Fruit fly (Drosophila melanogaster) whole organism, embryonic: ENCODE measurements around the gene Grasp65.
A peak's percentile ranks its signal among the peaks of the same experiment; 100 is the strongest.

Experiments used
- Abd-B ChIP-seq: fragments of 200-800 bp; sonication (Bioruptor generic); optimal IDR thresholded peaks from 2 replicates; lab custom pipeline; 2018; ENCODE audit warnings: missing biosample characterization, mild to moderate bottlenecking, missing genetic modification characterization, moderate library complexity
- BEAF-32 ChIP-seq: fragments of 200-800 bp; sonication (Bioruptor generic); optimal IDR thresholded peaks from 3 replicates; lab custom pipeline; 2017; ENCODE audit warnings: missing biosample characterization, missing genetic modification characterization, mild to moderate bottlenecking, moderate library complexity, missing genetic modification reagents
- CG12299 ChIP-seq: fragments of 200-800 bp; sonication (Bioruptor generic); optimal IDR thresholded peaks from 2 replicates; lab custom pipeline; 2018; ENCODE audit warnings: missing biosample characterization, mild to moderate bottlenecking, missing genetic modification characterization
- CG12391 ChIP-seq: fragments of 200-800 bp; sonication (Bioruptor generic); optimal IDR thresholded peaks from 3 replicates; lab custom pipeline; 2018; ENCODE audit warnings: missing biosample characterization, mild to moderate bottlenecking, missing genetic modification characterization, moderate library complexity
- CG12659 ChIP-seq: fragments of 200-800 bp; sonication (Bioruptor generic); optimal IDR thresholded peaks from 3 replicates; lab custom pipeline; 2017; ENCODE audit warnings: mild to moderate bottlenecking, missing biosample characterization, missing genetic modification reagents, missing genetic modification characterization
- CG13624 ChIP-seq: fragments of 200-800 bp; sonication (Bioruptor generic); optimal IDR thresholded peaks from 2 replicates; lab custom pipeline; 2016; ENCODE audit warnings: missing biosample characterization, missing genetic modification characterization
- CG14014 ChIP-seq: fragments of 200-800 bp; sonication (Bioruptor generic); IDR thresholded peaks from 2 replicates; pipeline ENCODE4 v1.3.6; 2022; ENCODE audit warnings: missing biosample characterization, missing genetic modification characterization
- CG14050 ChIP-seq: fragments of 200-800 bp; sonication (Bioruptor generic); IDR thresholded peaks from 3 replicates; pipeline ENCODE4 v1.3.6; 2022; ENCODE audit warnings: missing biosample characterization, missing genetic modification characterization
- CG1603 ChIP-seq: fragments of 200-800 bp; sonication (Bioruptor generic); optimal IDR thresholded peaks from 2 replicates; lab custom pipeline; 2019; ENCODE audit warnings: missing biosample characterization, mild to moderate bottlenecking, missing genetic modification characterization, moderate library complexity
- CG16779 ChIP-seq: fragments of 200-800 bp; sonication (Bioruptor generic); IDR thresholded peaks from 2 replicates; pipeline ENCODE4 v1.3.6; 2022; ENCODE audit warnings: missing biosample characterization, missing genetic modification characterization
- CG17186 ChIP-seq: fragments of 200-800 bp; sonication (Bioruptor generic); optimal IDR thresholded peaks from 3 replicates; lab custom pipeline; 2017; ENCODE audit warnings: missing biosample characterization, missing genetic modification reagents, missing genetic modification characterization
- CG2712 ChIP-seq: fragments of 200-800 bp; optimal IDR thresholded peaks from 3 replicates; lab custom pipeline; 2019; ENCODE audit warnings: missing biosample characterization, mild to moderate bottlenecking, missing genetic modification characterization, moderate library complexity
- CG30431 ChIP-seq: fragments of 200-800 bp; sonication (Bioruptor generic); optimal IDR thresholded peaks from 2 replicates; lab custom pipeline; 2017; ENCODE audit warnings: missing biosample characterization, missing genetic modification characterization
- CG32772 ChIP-seq: fragments of 200-800 bp; sonication (Bioruptor generic); IDR thresholded peaks from 2 replicates; pipeline ENCODE4 v1.3.6; 2022; ENCODE audit warnings: missing biosample characterization, missing genetic modification characterization
- CG33213 ChIP-seq: fragments of 200-800 bp; sonication (Bioruptor generic); optimal IDR thresholded peaks from 3 replicates; lab custom pipeline; 2016; ENCODE audit warnings: missing biosample characterization, missing genetic modification characterization
- Doc3 ChIP-seq: fragments of 200-800 bp; sonication (Bioruptor generic); IDR thresholded peaks from 3 replicates; pipeline ENCODE4 v1.3.6; 2022; ENCODE audit warnings: missing biosample characterization, missing genetic modification characterization; ENCODE audit not compliant: partially characterized antibody
- Dp ChIP-seq: fragments of 200-800 bp; sonication (Bioruptor generic); optimal IDR thresholded peaks from 2 replicates; lab custom pipeline; 2018; ENCODE audit warnings: missing biosample characterization, mild to moderate bottlenecking, missing genetic modification characterization, moderate library complexity
- Dref ChIP-seq: fragments of 200-800 bp; sonication (Bioruptor generic); IDR thresholded peaks from 2 replicates; pipeline ENCODE4 v1.3.6; 2022; ENCODE audit warnings: missing biosample characterization, missing genetic modification characterization
- Fer3 ChIP-seq: fragments of 200-800 bp; sonication (Bioruptor generic); optimal IDR thresholded peaks from 2 replicates; lab custom pipeline; 2018; ENCODE audit warnings: missing biosample characterization, mild to moderate bottlenecking, missing genetic modification characterization, moderate library complexity
- GATAe ChIP-seq: fragments of 200-800 bp; sonication (Bioruptor generic); conservative IDR thresholded peaks from 2 replicates; pipeline ENCODE4 v1.3.6; 2022; ENCODE audit warnings: missing biosample characterization, missing genetic modification characterization
- Mes4 ChIP-seq: fragments of 200-800 bp; sonication (Bioruptor generic); optimal IDR thresholded peaks from 2 replicates; lab custom pipeline; 2016; ENCODE audit warnings: missing biosample characterization, missing genetic modification characterization
- NC2β ChIP-seq: fragments of 200-800 bp; sonication (Bioruptor generic); optimal IDR thresholded peaks from 2 replicates; lab custom pipeline; 2016; ENCODE audit warnings: missing biosample characterization, missing genetic modification characterization
- Oaz ChIP-seq: fragments of 200-800 bp; sonication (Bioruptor generic); IDR thresholded peaks from 2 replicates; pipeline ENCODE4 v1.3.6; 2022; ENCODE audit warnings: missing biosample characterization, missing genetic modification characterization
- PHDP ChIP-seq: fragments of 200-800 bp; sonication (Bioruptor generic); optimal IDR thresholded peaks from 3 replicates; lab custom pipeline; 2018; ENCODE audit warnings: missing biosample characterization, mild to moderate bottlenecking, missing genetic modification characterization, moderate library complexity
- Pdp1 ChIP-seq, 2 experiments: fragments of 200-800 bp; sonication (Bioruptor generic); optimal IDR thresholded peaks; 3 replicates each; lab custom pipeline; 2016; ENCODE audit warnings: missing biosample characterization in 2 of 2, missing genetic modification characterization in 2 of 2, mild to moderate bottlenecking in 1 of 2, moderate library complexity in 1 of 2
- Ptx1 ChIP-seq: fragments of 200-800 bp; sonication (Bioruptor generic); IDR thresholded peaks from 2 replicates; pipeline ENCODE4 v1.3.6; 2022; ENCODE audit warnings: missing biosample characterization, missing genetic modification characterization
- Stat92E ChIP-seq, 3 experiments: fragments of >200 bp in 2 of 3; fragments of 200-800 bp in 1 of 3; sonication (Bioruptor generic) in 1 of 3; optimal IDR thresholded peaks; 2 replicates each; lab custom pipeline; 2017 to 2019; ENCODE audit warnings: missing biosample characterization in 3 of 3, missing genetic modification characterization in 3 of 3, mild to moderate bottlenecking in 1 of 3, moderate library complexity in 1 of 3
- Usf ChIP-seq: fragments of 200-800 bp; sonication (Bioruptor generic); optimal IDR thresholded peaks from 2 replicates; lab custom pipeline; 2017; ENCODE audit warnings: missing genotype, missing biosample characterization, missing genetic modification characterization
- ab ChIP-seq: fragments of 200-800 bp; sonication (Bioruptor generic); optimal IDR thresholded peaks from 2 replicates; lab custom pipeline; 2016; ENCODE audit warnings: missing biosample characterization, missing genetic modification characterization
- amos ChIP-seq: fragments of 200-800 bp; sonication (Bioruptor generic); IDR thresholded peaks from 2 replicates; pipeline ENCODE4 v1.3.6; 2022; ENCODE audit warnings: missing biosample characterization, missing genetic modification characterization; ENCODE audit not compliant: partially characterized antibody
- aop ChIP-seq: fragments of 200-800 bp; sonication (Bioruptor generic); IDR thresholded peaks from 2 replicates; pipeline ENCODE4 v1.3.6; 2022; ENCODE audit warnings: missing biosample characterization, missing genetic modification characterization
- chm ChIP-seq: fragments of 200-800 bp; sonication (Bioruptor generic); IDR thresholded peaks from 2 replicates; pipeline ENCODE4 v1.3.6; 2022; ENCODE audit warnings: missing biosample characterization, missing genetic modification characterization
- ci ChIP-seq: fragments of 200-800 bp; sonication (Bioruptor generic); IDR thresholded peaks from 3 replicates; pipeline ENCODE4 v1.3.6; 2022; ENCODE audit warnings: missing biosample characterization, missing genetic modification characterization
- crp ChIP-seq, 2 experiments: fragments of 200-800 bp; sonication (Bioruptor generic); optimal IDR thresholded peaks; 2 replicates in 1 of 2; 3 replicates in 1 of 2; lab custom pipeline; 2017; ENCODE audit warnings: missing biosample characterization in 2 of 2, missing genetic modification characterization in 2 of 2, mild to moderate bottlenecking in 1 of 2, moderate library complexity in 1 of 2
- dysf ChIP-seq: fragments of 200-800 bp; sonication (Bioruptor generic); IDR thresholded peaks from 3 replicates; pipeline ENCODE4 v1.3.6; 2022; ENCODE audit warnings: missing biosample characterization, missing genetic modification characterization
- en ChIP-seq: fragments of 200-800 bp; sonication (Bioruptor generic); optimal IDR thresholded peaks from 2 replicates; lab custom pipeline; 2016; ENCODE audit warnings: missing biosample characterization, missing genetic modification characterization
- gcm ChIP-seq: fragments of 200-800 bp; sonication (Bioruptor generic); optimal IDR thresholded peaks from 2 replicates; lab custom pipeline; 2019; ENCODE audit warnings: missing biosample characterization, mild to moderate bottlenecking, missing genetic modification characterization, moderate library complexity
- gro ChIP-seq: fragments of 200-800 bp; sonication (Bioruptor generic); optimal IDR thresholded peaks from 2 replicates; lab custom pipeline; 2016; ENCODE audit warnings: missing biosample characterization, missing genetic modification characterization
- jing ChIP-seq: fragments of 200-800 bp; sonication (Bioruptor generic); optimal IDR thresholded peaks from 2 replicates; lab custom pipeline; 2018; ENCODE audit warnings: missing biosample characterization, mild to moderate bottlenecking, missing genetic modification characterization
- kah ChIP-seq: fragments of 200-800 bp; sonication (Bioruptor generic); optimal IDR thresholded peaks from 2 replicates; lab custom pipeline; 2018; ENCODE audit warnings: missing biosample characterization, mild to moderate bottlenecking, missing genetic modification characterization
- lilli ChIP-seq: fragments of 200-800 bp; sonication (Bioruptor generic); optimal IDR thresholded peaks from 3 replicates; lab custom pipeline; 2016; ENCODE audit warnings: missing biosample characterization, missing genetic modification characterization
- lov ChIP-seq, 2 experiments: fragments of 200-800 bp in 1 of 2; fragments of >200 bp in 1 of 2; sonication (Bioruptor generic) in 1 of 2; IDR thresholded peaks in 1 of 2; optimal IDR thresholded peaks in 1 of 2; 2 replicates in 1 of 2; 3 replicates in 1 of 2; pipeline versions ENCODE4 v1.3.6 to Lab custom; 2017 to 2022; ENCODE audit warnings: missing biosample characterization in 1 of 2, missing genetic modification characterization in 1 of 2
- odd ChIP-seq: fragments of 200-800 bp; sonication (Bioruptor generic); optimal IDR thresholded peaks from 2 replicates; lab custom pipeline; 2017; ENCODE audit warnings: missing biosample characterization, mild to moderate bottlenecking, missing genetic modification characterization
- pan ChIP-seq, 4 experiments: fragments of >200 bp in 3 of 4; fragments of 200-800 bp in 1 of 4; sonication (Bioruptor generic) in 1 of 4; optimal IDR thresholded peaks in 3 of 4; IDR thresholded peaks in 1 of 4; 2 replicates each; pipeline versions ENCODE4 v1.3.6 to Lab custom; 2017 to 2022; ENCODE audit warnings: missing biosample characterization in 2 of 4, missing genetic modification characterization in 2 of 4, mixed read lengths in 1 of 4
- phol ChIP-seq: fragments of 200-800 bp; sonication (Bioruptor generic); optimal IDR thresholded peaks from 3 replicates; lab custom pipeline; 2018; ENCODE audit warnings: missing biosample characterization, mild to moderate bottlenecking, missing genetic modification characterization, moderate library complexity
- slbo ChIP-seq: fragments of 200-800 bp; sonication (Bioruptor generic); IDR thresholded peaks from 2 replicates; pipeline ENCODE4 v1.3.6; 2022; ENCODE audit warnings: missing biosample characterization, missing genetic modification characterization
- vvl ChIP-seq: fragments of 200-800 bp; sonication (Bioruptor generic); IDR thresholded peaks from 2 replicates; pipeline ENCODE4 v1.3.6; 2022; ENCODE audit warnings: missing biosample characterization, missing genetic modification characterization

Gene Grasp65

DNA sequence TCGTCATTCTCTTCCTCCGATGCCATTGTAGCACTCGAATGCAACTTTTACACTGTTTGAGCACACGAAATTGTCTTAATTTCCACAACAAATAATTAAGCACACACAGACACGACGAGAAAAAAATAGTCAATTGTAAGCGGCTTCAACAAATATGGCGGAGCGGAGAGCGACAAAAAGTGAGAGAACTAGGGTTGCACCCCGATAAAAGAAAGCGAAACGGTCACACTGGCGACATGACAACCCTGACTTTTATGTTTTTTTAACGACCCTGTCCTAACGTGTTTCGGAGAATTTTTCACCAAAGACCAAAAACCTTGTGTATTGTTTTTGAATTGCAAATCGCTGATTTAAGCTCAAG lies 14.7 kb upstream of the Grasp65 start, which contains the start of the genes Mi-2 and Prp3 (continued):
- TF ChIP-seq CG14050 (GFP tag; lab: Robert Waterston, UW) (no peak), vvl (GFP tag; lab: Robert Waterston, UW) (peak; percentile 61; the same call in 1 of the 2 replicates), CG16779 (no peak), Mes4 (GFP tag; lab: Kevin White, UChicago) (peak; percentile 7), CG12659 (peak; percentile 88), Doc3 (GFP tag; lab: Robert Waterston, UW) (no peak), CG12299 (tag; lab: Kevin White, UChicago) (peak; percentile 69), slbo (peak; percentile 23; the same call in 1 of the 2 replicates), ci (peak; percentile 68), GATAe (GFP tag; lab: Robert Waterston, UW) (no peak), Stat92E (GFP tag; optimal IDR thresholded peaks at IDR 0.05; lab: Kevin White, UChicago) (peak in 1 of 3 experiments; percentile 93), Dp (GFP tag; lab: Kevin White, UChicago) (peak; percentile 47), crp (GFP tag; optimal IDR thresholded peaks at IDR 0.05; lab: Kevin White, UChicago) (peak in 1 of 2 experiments; percentile 26), NC2β (peak; percentile 52), phol (tag; lab: Kevin White, UChicago) (peak; percentile 99), en (no peak), lov (optimal IDR thresholded peaks at IDR 0.05; lab: Kevin White, UChicago) (no peak), lov (GFP tag; IDR thresholded peaks at IDR 0.05; lab: Robert Waterston, UW) (no peak), CG13624 (GFP tag; lab: Kevin White, UChicago) (peak; percentile 3), Pdp1 (GFP tag; optimal IDR thresholded peaks at IDR 0.05; lab: Kevin White, UChicago) (peak in 1 of 2 experiments; percentile 31), Usf (GFP tag; lab: Kevin White, UChicago) (no peak), Abd-B (GFP tag; lab: Kevin White, UChicago) (peak; percentile 76), amos (GFP tag; lab: Robert Waterston, UW) (peak; percentile 37; the same call in 1 of the 2 replicates), CG32772 (GFP tag; lab: Robert Waterston, UW) (peak; percentile 60), CG1603 (tag; lab: Kevin White, UChicago) (peak; percentile 51), jing (GFP tag; lab: Kevin White, UChicago) (no peak), lilli (peak; percentile 6), BEAF-32 (peak; percentile 46), gro (GFP tag; lab: Kevin White, UChicago) (peak; percentile 21), PHDP (tag; lab: Kevin White, UChicago) (no peak), gcm (GFP tag; lab: Kevin White, UChicago) (no peak), CG17186 (GFP tag; lab: Kevin White, UChicago) (peak; percentile 23), CG2712 (tag; lab: Kevin White, UChicago) (peak; percentile 36), aop (GFP tag; lab: Robert Waterston, UW) (no peak), Ptx1 (GFP tag; lab: Robert Waterston, UW) (no peak), CG30431 (GFP tag; lab: Kevin White, UChicago) (no peak), Dref (GFP tag; lab: Robert Waterston, UW) (peak; percentile 83), CG14014 (GFP tag; lab: Robert Waterston, UW) (no peak), ab (GFP tag; lab: Kevin White, UChicago) (no peak), pan (optimal IDR thresholded peaks at IDR 0.05; lab: Kevin White, UChicago) (no peak), pan (GFP tag; optimal IDR thresholded peaks at IDR 0.05 in 1 of 2, IDR thresholded peaks at IDR 0.05 in 1 of 2) (no peak), chm (GFP tag; lab: Robert Waterston, UW) (0 out of 2 replicates have a peak, but pooled peaks have one; percentile 63), Fer3 (tag; lab: Kevin White, UChicago) (peak; percentile 24), kah (peak; percentile 20), Oaz (GFP tag; lab: Robert Waterston, UW) (no peak), odd (GFP tag; lab: Kevin White, UChicago) (no peak), CG33213 (GFP tag; lab: Kevin White, UChicago) (peak; percentile 56), CG12391 (tag; lab: Kevin White, UChicago) (peak; percentile 34), dysf (GFP tag; lab: Robert Waterston, UW) (no peak)
